Fruit fly (Drosophila melanogaster) whole organism, embryonic: ENCODE data around the gene Piezo.

Source experiments
- Atf3 ChIP-seq: fragments of 200-800 bp; sonication (Bioruptor generic); optimal IDR thresholded peaks from 3 replicates; lab custom pipeline; 2016; ENCODE audit warnings: missing biosample characterization, missing genetic modification characterization
- Bteb2 ChIP-seq: fragments of 200-800 bp; sonication (Bioruptor generic); optimal IDR thresholded peaks from 2 replicates; lab custom pipeline; 2016; ENCODE audit warnings: missing biosample characterization, missing genetic modification characterization
- CG1024 ChIP-seq: fragments of 200-800 bp; sonication (Bioruptor generic); IDR thresholded peaks from 2 replicates; pipeline ENCODE4 v1.3.6; 2022; ENCODE audit warnings: missing biosample characterization, missing genetic modification characterization
- CG12071 ChIP-seq: fragments of 200-800 bp; sonication (Bioruptor generic); optimal IDR thresholded peaks from 3 replicates; lab custom pipeline; 2018; ENCODE audit warnings: missing biosample characterization, mild to moderate bottlenecking, missing genetic modification characterization
- CG1233 ChIP-seq: fragments of 200-800 bp; sonication (Bioruptor generic); optimal IDR thresholded peaks from 4 replicates; lab custom pipeline; 2018; ENCODE audit warnings: missing biosample characterization, mild to moderate bottlenecking, missing genetic modification characterization
- CG12942 ChIP-seq: fragments of 200-800 bp; sonication (Bioruptor generic); optimal IDR thresholded peaks from 3 replicates; lab custom pipeline; 2016; ENCODE audit warnings: missing biosample characterization, missing genetic modification characterization
- CG15479 ChIP-seq: fragments of 200-800 bp; sonication (Bioruptor generic); optimal IDR thresholded peaks from 3 replicates; lab custom pipeline; 2019; ENCODE audit warnings: missing biosample characterization, mild to moderate bottlenecking, missing genetic modification characterization, moderate library complexity
- CG17186 ChIP-seq: fragments of 200-800 bp; sonication (Bioruptor generic); optimal IDR thresholded peaks from 3 replicates; lab custom pipeline; 2017; ENCODE audit warnings: missing biosample characterization, missing genetic modification reagents, missing genetic modification characterization
- CG18619 ChIP-seq: fragments of 200-800 bp; sonication (Bioruptor generic); optimal IDR thresholded peaks from 3 replicates; lab custom pipeline; 2017; ENCODE audit warnings: missing biosample characterization, mild to moderate bottlenecking, missing genetic modification characterization
- CG31365 ChIP-seq: fragments of 200-800 bp; sonication (Bioruptor generic); optimal IDR thresholded peaks from 2 replicates; lab custom pipeline; 2018; ENCODE audit warnings: missing biosample characterization, mild to moderate bottlenecking, missing genetic modification characterization
- CG32532 ChIP-seq: fragments of 200-800 bp; sonication (Bioruptor generic); IDR thresholded peaks from 2 replicates; pipeline ENCODE4 v1.3.6; 2022; ENCODE audit warnings: missing biosample characterization, missing genetic modification characterization
- CG4617 ChIP-seq: fragments of 200-800 bp; sonication (Bioruptor generic); optimal IDR thresholded peaks from 3 replicates; lab custom pipeline; 2016; ENCODE audit warnings: missing biosample characterization, missing genetic modification characterization, borderline replicate concordance
- CG5180 ChIP-seq: fragments of 200-800 bp; sonication (Bioruptor generic); optimal IDR thresholded peaks from 3 replicates; lab custom pipeline; 2017; ENCODE audit warnings: missing biosample characterization, missing genetic modification characterization, mild to moderate bottlenecking, moderate library complexity, missing genetic modification reagents
- CG6654 ChIP-seq: fragments of 200-800 bp; sonication (Bioruptor generic); optimal IDR thresholded peaks from 2 replicates; lab custom pipeline; 2017; ENCODE audit warnings: missing biosample characterization, mild to moderate bottlenecking, missing genetic modification characterization
- CG8089 ChIP-seq: fragments of 200-800 bp; sonication (Bioruptor generic); optimal IDR thresholded peaks from 3 replicates; lab custom pipeline; 2016; ENCODE audit warnings: missing biosample characterization, missing genetic modification characterization
- D19B ChIP-seq: fragments of 200-800 bp; sonication (Bioruptor generic); optimal IDR thresholded peaks from 2 replicates; lab custom pipeline; 2017; ENCODE audit warnings: missing biosample characterization, mild to moderate bottlenecking, missing genetic modification characterization
- Dip2 ChIP-seq: fragments of 200-800 bp; sonication (Bioruptor generic); IDR thresholded peaks from 2 replicates; pipeline ENCODE4 v1.3.6; 2022; ENCODE audit warnings: missing biosample characterization, missing genetic modification characterization
- Doc3 ChIP-seq: fragments of 200-800 bp; sonication (Bioruptor generic); IDR thresholded peaks from 3 replicates; pipeline ENCODE4 v1.3.6; 2022; ENCODE audit warnings: missing biosample characterization, missing genetic modification characterization; ENCODE audit not compliant: partially characterized antibody
- Ets65A ChIP-seq: fragments of 200-800 bp; sonication (Bioruptor generic); peaks from one replicate; lab custom pipeline; 2016; ENCODE audit warnings: missing biosample characterization, missing genetic modification characterization
- Fer2 ChIP-seq: fragments of 200-800 bp; sonication (Bioruptor generic); optimal IDR thresholded peaks from 2 replicates; lab custom pipeline; 2018; ENCODE audit warnings: missing biosample characterization, mild to moderate bottlenecking, missing genetic modification characterization, moderate library complexity
- HLH3B ChIP-seq: fragments of 200-800 bp; sonication (Bioruptor generic); IDR thresholded peaks from 2 replicates; pipeline ENCODE4 v1.3.6; 2022; ENCODE audit warnings: missing biosample characterization, missing genetic modification characterization
- Lim3 ChIP-seq: fragments of 200-800 bp; sonication (Bioruptor generic); IDR thresholded peaks from 2 replicates; pipeline ENCODE4 v1.3.6; 2022; ENCODE audit warnings: missing biosample characterization, missing genetic modification characterization
- Med ChIP-seq: fragments of 200-800 bp; sonication (Bioruptor generic); peaks from one replicate; lab custom pipeline; 2016; ENCODE audit warnings: missing biosample characterization, missing genetic modification characterization, mild to moderate bottlenecking, inconsistent platforms, moderate library complexity
- Mrtf ChIP-seq: fragments of 200-800 bp; sonication (Bioruptor generic); IDR thresholded peaks from 3 replicates; pipeline ENCODE4 v1.3.6; 2022; ENCODE audit warnings: missing biosample characterization, missing genetic modification characterization
- NC2α ChIP-seq: fragments of 200-800 bp; sonication (Bioruptor generic); optimal IDR thresholded peaks from 2 replicates; lab custom pipeline; 2016; ENCODE audit warnings: missing biosample characterization, missing genetic modification characterization
- NfI ChIP-seq: fragments of 200-800 bp; sonication (Bioruptor generic); optimal IDR thresholded peaks from 3 replicates; lab custom pipeline; 2018; ENCODE audit warnings: missing biosample characterization, mild to moderate bottlenecking, missing genetic modification characterization, moderate library complexity
- Sox102F ChIP-seq: fragments of 200-800 bp; sonication (Bioruptor generic); optimal IDR thresholded peaks from 2 replicates; lab custom pipeline; 2018; ENCODE audit warnings: missing biosample characterization, mild to moderate bottlenecking, missing genetic modification characterization, moderate library complexity
- TFAM ChIP-seq: fragments of 200-800 bp; sonication (Bioruptor generic); optimal IDR thresholded peaks from 2 replicates; lab custom pipeline; 2017; ENCODE audit warnings: missing biosample characterization, missing genetic modification characterization, inconsistent platforms
- Vsx1 ChIP-seq: fragments of 200-800 bp; sonication (Bioruptor generic); optimal IDR thresholded peaks from 2 replicates; lab custom pipeline; 2017; ENCODE audit warnings: missing biosample characterization, mild to moderate bottlenecking, missing genetic modification characterization, missing genetic modification reagents
- ash1 ChIP-seq: fragments of 200-800 bp; sonication (Bioruptor generic); optimal IDR thresholded peaks from 2 replicates; lab custom pipeline; 2018; ENCODE audit warnings: missing biosample characterization, mild to moderate bottlenecking, missing genetic modification characterization
- bbx ChIP-seq: fragments of 200-800 bp; sonication (Bioruptor generic); IDR thresholded peaks from 2 replicates; pipeline ENCODE4 v1.3.6; 2022; ENCODE audit warnings: missing biosample characterization, missing genetic modification characterization; ENCODE audit not compliant: partially characterized antibody
- da ChIP-seq: fragments of 200-800 bp; sonication (Bioruptor generic); optimal IDR thresholded peaks from 2 replicates; lab custom pipeline; 2016; ENCODE audit warnings: missing biosample characterization, missing genetic modification characterization
- dmrt11E ChIP-seq: fragments of 200-800 bp; sonication (Bioruptor generic); optimal IDR thresholded peaks from 3 replicates; lab custom pipeline; 2018; ENCODE audit warnings: missing biosample characterization, mild to moderate bottlenecking, missing genetic modification characterization, moderate library complexity
- dysf ChIP-seq: fragments of 200-800 bp; sonication (Bioruptor generic); IDR thresholded peaks from 3 replicates; pipeline ENCODE4 v1.3.6; 2022; ENCODE audit warnings: missing biosample characterization, missing genetic modification characterization
- ewg ChIP-seq: fragments of 200-800 bp; sonication (Bioruptor generic); optimal IDR thresholded peaks from 3 replicates; lab custom pipeline; 2017; ENCODE audit warnings: mild to moderate bottlenecking, missing biosample characterization, missing genetic modification reagents, missing genetic modification characterization
- fd64A ChIP-seq: fragments of 200-800 bp; sonication (Bioruptor generic); optimal IDR thresholded peaks from 3 replicates; lab custom pipeline; 2018; ENCODE audit warnings: missing biosample characterization, mild to moderate bottlenecking, missing genetic modification characterization
- hkb ChIP-seq, 2 experiments: fragments of 200-800 bp in 1 of 2; fragments of >200 bp in 1 of 2; sonication (Bioruptor generic) in 1 of 2; IDR thresholded peaks in 1 of 2; optimal IDR thresholded peaks in 1 of 2; 2 replicates each; pipeline versions ENCODE4 v1.3.6 to Lab custom; 2017 to 2022; ENCODE audit warnings: missing biosample characterization in 1 of 2, missing genetic modification characterization in 1 of 2
- ken ChIP-seq: fragments of 200-800 bp; sonication (Bioruptor generic); IDR thresholded peaks from 3 replicates; pipeline ENCODE4 v1.3.6; 2022; ENCODE audit warnings: missing biosample characterization, missing genetic modification characterization
- lola ChIP-seq, 3 experiments: fragments of >200 bp in 2 of 3; fragments of 200-800 bp in 1 of 3; sonication (Bioruptor generic) in 1 of 3; optimal IDR thresholded peaks; 2 replicates each; lab custom pipeline; 2017 to 2019; ENCODE audit warnings: missing biosample characterization in 3 of 3, missing genetic modification characterization in 3 of 3, mild to moderate bottlenecking in 1 of 3, moderate library complexity in 1 of 3
- mirr ChIP-seq: fragments of 200-800 bp; sonication (Bioruptor generic); optimal IDR thresholded peaks from 3 replicates; lab custom pipeline; 2018; ENCODE audit warnings: missing biosample characterization, mild to moderate bottlenecking, missing genetic modification characterization
- nerfin-2 ChIP-seq: fragments of 200-800 bp; sonication (Bioruptor generic); IDR thresholded peaks from 2 replicates; pipeline ENCODE4 v1.3.6; 2022; ENCODE audit warnings: missing biosample characterization, missing genetic modification characterization; ENCODE audit not compliant: partially characterized antibody
- pho ChIP-seq: fragments of 200-800 bp; sonication (Bioruptor generic); optimal IDR thresholded peaks from 2 replicates; lab custom pipeline; 2016; ENCODE audit warnings: missing biosample characterization, missing genetic modification characterization
- pum ChIP-seq: fragments of 200-800 bp; sonication (Bioruptor generic); optimal IDR thresholded peaks from 2 replicates; lab custom pipeline; 2016; ENCODE audit warnings: missing biosample characterization, missing genetic modification characterization
- scrt ChIP-seq: fragments of 200-800 bp; sonication (Bioruptor generic); optimal IDR thresholded peaks from 2 replicates; lab custom pipeline; 2018; ENCODE audit warnings: missing biosample characterization, mild to moderate bottlenecking, missing genetic modification characterization, moderate library complexity
- sens ChIP-seq: fragments of 200-800 bp; sonication (Bioruptor generic); peaks from one replicate; lab custom pipeline; 2016; ENCODE audit warnings: missing biosample characterization, missing genetic modification characterization
- shn ChIP-seq: fragments of 200-800 bp; sonication (Bioruptor generic); optimal IDR thresholded peaks from 3 replicates; lab custom pipeline; 2016; ENCODE audit warnings: missing biosample characterization, missing genetic modification characterization
- slou ChIP-seq: fragments of 200-800 bp; sonication (Bioruptor generic); optimal IDR thresholded peaks from 3 replicates; lab custom pipeline; 2016; ENCODE audit warnings: missing biosample characterization, missing genetic modification characterization
- tap ChIP-seq: fragments of 200-800 bp; optimal IDR thresholded peaks from 3 replicates; lab custom pipeline; 2019; ENCODE audit warnings: missing biosample characterization, mild to moderate bottlenecking, missing genetic modification characterization, moderate library complexity
- zen ChIP-seq: fragments of 200-800 bp; sonication (Bioruptor generic); optimal IDR thresholded peaks from 3 replicates; lab custom pipeline; 2018; ENCODE audit warnings: missing biosample characterization, mild to moderate bottlenecking, missing genetic modification characterization, moderate library complexity

Gene Piezo

DNA sequence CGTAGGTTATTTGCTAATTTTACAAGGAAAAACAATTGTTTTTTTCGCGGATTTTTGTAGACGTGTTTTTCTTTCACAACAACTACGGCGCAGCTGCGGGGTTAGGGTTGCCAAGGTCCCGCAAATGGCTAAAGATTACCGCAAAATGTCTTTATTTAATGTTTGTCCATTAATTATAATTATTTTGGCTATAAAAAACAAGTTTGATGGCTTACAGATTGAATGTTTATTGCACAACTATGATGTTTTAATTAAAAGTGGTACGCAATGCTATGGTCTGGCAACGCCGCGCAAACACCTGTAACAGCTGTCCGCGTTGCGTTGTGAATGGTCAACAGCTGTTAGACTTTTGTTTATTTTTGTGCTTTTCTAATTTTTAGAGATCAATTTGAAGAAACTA, 6.2 kb upstream of the Piezo start (continued):
- peak; percentile 72 for TF ChIP-seq pum (GFP tag; lab: Kevin White, UChicago)
- peak; percentile 9 for TF ChIP-seq CG12071 (GFP tag; lab: Kevin White, UChicago)
- no peak for TF ChIP-seq NC2α (GFP tag; lab: Kevin White, UChicago)
- TF ChIP-seq CG4617 (GFP tag; lab: Kevin White, UChicago), result peak; percentile 80
- peak; percentile 73 for TF ChIP-seq NfI (GFP tag; lab: Kevin White, UChicago)
- peak; percentile 91 for TF ChIP-seq Ets65A (GFP tag; lab: Kevin White, UChicago)
- TF ChIP-seq Dip2 (GFP tag; lab: Robert Waterston, UW), result no peak
- TF ChIP-seq D19B (GFP tag; lab: Kevin White, UChicago), result peak; percentile 37
- 0 out of 2 replicates have a peak, but pooled peaks have one; percentile 9 for TF ChIP-seq HLH3B (GFP tag; lab: Robert Waterston, UW)
- TF ChIP-seq ash1 (GFP tag; lab: Kevin White, UChicago), result no peak
- peak; percentile 23 for TF ChIP-seq CG17186 (GFP tag; lab: Kevin White, UChicago)
- TF ChIP-seq Atf3 (GFP tag; lab: Kevin White, UChicago), result peak; percentile 8
- TF ChIP-seq mirr (GFP tag; lab: Kevin White, UChicago), result peak; percentile 1
- no peak for TF ChIP-seq TFAM
- 0 out of 3 replicates have a peak, but pooled peaks have one; percentile 23 for TF ChIP-seq ken (GFP tag; lab: Robert Waterston, UW)
- TF ChIP-seq bbx, result no peak
- peak; percentile 94 for TF ChIP-seq sens (GFP tag; lab: Kevin White, UChicago)
- peak; percentile 74 for TF ChIP-seq da (GFP tag; lab: Kevin White, UChicago)
- peak; percentile 42 for TF ChIP-seq CG18619 (GFP tag; lab: Kevin White, UChicago)
- TF ChIP-seq pho (GFP tag; lab: Kevin White, UChicago), result peak; percentile 72
- peak; percentile 28 for TF ChIP-seq CG8089 (GFP tag; lab: Kevin White, UChicago)
- no peak for TF ChIP-seq CG31365 (tag; lab: Kevin White, UChicago)
- peak; percentile 99 for TF ChIP-seq ewg (GFP tag; lab: Kevin White, UChicago)
- TF ChIP-seq Doc3, result 0 out of 3 replicates have a peak, but pooled peaks have one; percentile 7
- TF ChIP-seq Bteb2 (GFP tag; lab: Kevin White, UChicago), result peak; percentile 74
- peak; percentile 69 for TF ChIP-seq Sox102F (GFP tag; lab: Kevin White, UChicago)
- peak; percentile 79 for TF ChIP-seq CG32532 (GFP tag; lab: Robert Waterston, UW)
- peak in 1 of 3 experiments; percentile 41 for TF ChIP-seq lola (GFP tag; optimal IDR thresholded peaks at IDR 0.05; lab: Kevin White, UChicago)
- peak; percentile 69 for TF ChIP-seq zen (tag; lab: Kevin White, UChicago)
- peak; percentile 42 for TF ChIP-seq Vsx1 (GFP tag; lab: Kevin White, UChicago)
- TF ChIP-seq CG6654 (GFP tag; lab: Kevin White, UChicago), result peak; percentile 26
- TF ChIP-seq hkb (optimal IDR thresholded peaks at IDR 0.05; lab: Kevin White, UChicago), result peak; percentile 7
- TF ChIP-seq hkb (GFP tag; IDR thresholded peaks at IDR 0.05; lab: Robert Waterston, UW), result peak; percentile 47; the same call in 1 of the 2 replicates
- TF ChIP-seq dmrt11E (tag; lab: Kevin White, UChicago), result peak; percentile 38
- peak; percentile 58 for TF ChIP-seq CG12942 (GFP tag; lab: Kevin White, UChicago)
- TF ChIP-seq nerfin-2 (GFP tag; lab: Robert Waterston, UW), result no peak
- TF ChIP-seq scrt, result peak; percentile 95
- TF ChIP-seq dysf (GFP tag; lab: Robert Waterston, UW), result peak; percentile 60; the same call in 2 of the 3 replicates
- TF ChIP-seq fd64A, result no peak
- peak; percentile 53 for TF ChIP-seq CG1233 (GFP tag; lab: Kevin White, UChicago)
- peak; percentile 53 for TF ChIP-seq Fer2 (tag; lab: Kevin White, UChicago)
- no peak for TF ChIP-seq Lim3 (GFP tag; lab: Robert Waterston, UW)
- TF ChIP-seq CG15479 (GFP tag; lab: Kevin White, UChicago), result peak; percentile 48
- 0 out of 2 replicates have a peak, but pooled peaks have one; percentile 8 for TF ChIP-seq CG1024 (GFP tag; lab: Robert Waterston, UW)
- peak; percentile 62 for TF ChIP-seq shn (GFP tag; lab: Kevin White, UChicago)
- peak; percentile 56 for TF ChIP-seq tap (tag; lab: Kevin White, UChicago)
- no peak for TF ChIP-seq CG5180 (GFP tag; lab: Kevin White, UChicago)
- TF ChIP-seq Mrtf (GFP tag; lab: Robert Waterston, UW), result no peak
- peak; percentile 71 for TF ChIP-seq slou
- peak; percentile 98 for TF ChIP-seq Med
